Fruit fly (Drosophila melanogaster) whole organism, embryonic: Measurements from ENCODE around the gene CG42591.

Experiments
- ATbp ChIP-seq: fragments of 200-800 bp; sonication (Bioruptor generic); optimal IDR thresholded peaks from 2 replicates; lab custom pipeline; 2017; ENCODE audit warnings: missing biosample characterization, mild to moderate bottlenecking, missing genetic modification characterization, missing genetic modification reagents
- Abd-B ChIP-seq: fragments of 200-800 bp; sonication (Bioruptor generic); optimal IDR thresholded peaks from 2 replicates; lab custom pipeline; 2018; ENCODE audit warnings: missing biosample characterization, mild to moderate bottlenecking, missing genetic modification characterization, moderate library complexity
- B-H2 ChIP-seq: fragments of 200-800 bp; sonication (Bioruptor generic); optimal IDR thresholded peaks from 2 replicates; lab custom pipeline; 2018; ENCODE audit warnings: missing biosample characterization, mild to moderate bottlenecking, missing genetic modification characterization
- BEAF-32 ChIP-seq: fragments of 200-800 bp; sonication (Bioruptor generic); optimal IDR thresholded peaks from 3 replicates; lab custom pipeline; 2017; ENCODE audit warnings: missing biosample characterization, missing genetic modification characterization, mild to moderate bottlenecking, moderate library complexity, missing genetic modification reagents
- Blimp-1 ChIP-seq: fragments of 200-800 bp; sonication (Bioruptor generic); optimal IDR thresholded peaks from 3 replicates; lab custom pipeline; 2018; ENCODE audit warnings: missing biosample characterization, missing genetic modification characterization, mild to moderate bottlenecking, moderate library complexity, missing genetic modification reagents
- CG10366 ChIP-seq: fragments of 200-800 bp; sonication (Bioruptor generic); IDR thresholded peaks from 2 replicates; pipeline ENCODE4 v1.3.6; 2022; ENCODE audit warnings: missing biosample characterization, missing genetic modification characterization
- CG1233 ChIP-seq: fragments of 200-800 bp; sonication (Bioruptor generic); optimal IDR thresholded peaks from 4 replicates; lab custom pipeline; 2018; ENCODE audit warnings: missing biosample characterization, mild to moderate bottlenecking, missing genetic modification characterization
- CG13894 ChIP-seq: fragments of 200-800 bp; sonication (Bioruptor generic); optimal IDR thresholded peaks from 3 replicates; lab custom pipeline; 2018; ENCODE audit warnings: missing biosample characterization, mild to moderate bottlenecking, missing genetic modification characterization, moderate library complexity
- CG17361 ChIP-seq: fragments of 200-800 bp; sonication (Bioruptor generic); IDR thresholded peaks from 3 replicates; pipeline ENCODE4 v1.3.6; 2022; ENCODE audit warnings: missing biosample characterization, missing genetic modification characterization
- CG17568 ChIP-seq: fragments of 200-800 bp; sonication (Bioruptor generic); optimal IDR thresholded peaks from 2 replicates; lab custom pipeline; 2018; ENCODE audit warnings: missing biosample characterization, mild to moderate bottlenecking, missing genetic modification characterization, moderate library complexity
- CG18599 ChIP-seq: fragments of 200-800 bp; sonication (Bioruptor generic); optimal IDR thresholded peaks from 3 replicates; lab custom pipeline; 2017; ENCODE audit warnings: missing biosample characterization, missing genetic modification characterization, mild to moderate bottlenecking, moderate library complexity, missing genetic modification reagents
- CG2889 ChIP-seq: fragments of 200-800 bp; sonication (Bioruptor generic); IDR thresholded peaks from 3 replicates; pipeline ENCODE4 v1.3.6; 2022; ENCODE audit warnings: missing biosample characterization, missing genetic modification characterization
- CG30403 ChIP-seq: fragments of 200-800 bp; sonication (Bioruptor generic); optimal IDR thresholded peaks from 3 replicates; lab custom pipeline; 2016; ENCODE audit warnings: missing biosample characterization, missing genetic modification characterization
- CG3163 ChIP-seq: fragments of 200-800 bp; sonication (Bioruptor generic); optimal IDR thresholded peaks from 3 replicates; lab custom pipeline; 2016; ENCODE audit warnings: missing biosample characterization, missing genetic modification characterization
- CG3407 ChIP-seq: fragments of 200-800 bp; sonication (Bioruptor generic); optimal IDR thresholded peaks from 2 replicates; lab custom pipeline; 2018; ENCODE audit warnings: missing biosample characterization, mild to moderate bottlenecking, missing genetic modification characterization
- CG3995 ChIP-seq: fragments of 200-800 bp; sonication (Bioruptor generic); optimal IDR thresholded peaks from 3 replicates; lab custom pipeline; 2016; ENCODE audit warnings: missing biosample characterization, missing genetic modification characterization
- CG6175 ChIP-seq: fragments of 200-800 bp; sonication (Bioruptor generic); IDR thresholded peaks from 3 replicates; pipeline ENCODE4 v1.3.6; 2022; ENCODE audit warnings: missing biosample characterization, missing genetic modification characterization
- CG6254 ChIP-seq: fragments of 200-800 bp; sonication (Bioruptor generic); optimal IDR thresholded peaks from 3 replicates; lab custom pipeline; 2017; ENCODE audit warnings: mild to moderate bottlenecking, missing biosample characterization, missing genetic modification reagents, missing genetic modification characterization
- CG6683 ChIP-seq: fragments of 200-800 bp; sonication (Bioruptor generic); optimal IDR thresholded peaks from 2 replicates; lab custom pipeline; 2017; ENCODE audit warnings: missing biosample characterization, mild to moderate bottlenecking, missing genetic modification characterization, missing genetic modification reagents
- CG7786 ChIP-seq: fragments of 200-800 bp; sonication (Bioruptor generic); optimal IDR thresholded peaks from 2 replicates; lab custom pipeline; 2016; ENCODE audit warnings: missing biosample characterization, missing genetic modification characterization
- CG8281 ChIP-seq: fragments of 200-800 bp; sonication (Bioruptor generic); optimal IDR thresholded peaks from 2 replicates; lab custom pipeline; 2018; ENCODE audit warnings: missing biosample characterization, mild to moderate bottlenecking, missing genetic modification characterization, moderate library complexity
- CG9437 ChIP-seq: fragments of 200-800 bp; sonication (Bioruptor generic); optimal IDR thresholded peaks from 2 replicates; lab custom pipeline; 2018; ENCODE audit warnings: missing biosample characterization, mild to moderate bottlenecking, missing genetic modification characterization
- Dip2 ChIP-seq: fragments of 200-800 bp; sonication (Bioruptor generic); IDR thresholded peaks from 2 replicates; pipeline ENCODE4 v1.3.6; 2022; ENCODE audit warnings: missing biosample characterization, missing genetic modification characterization
- Ets65A ChIP-seq: fragments of 200-800 bp; sonication (Bioruptor generic); peaks from one replicate; lab custom pipeline; 2016; ENCODE audit warnings: missing biosample characterization, missing genetic modification characterization
- HLH3B ChIP-seq: fragments of 200-800 bp; sonication (Bioruptor generic); IDR thresholded peaks from 2 replicates; pipeline ENCODE4 v1.3.6; 2022; ENCODE audit warnings: missing biosample characterization, missing genetic modification characterization
- Hey ChIP-seq: fragments of 200-800 bp; sonication (Bioruptor generic); optimal IDR thresholded peaks from 3 replicates; lab custom pipeline; 2018; ENCODE audit warnings: missing biosample characterization, mild to moderate bottlenecking, missing genetic modification characterization
- HmgD ChIP-seq: fragments of 200-800 bp; sonication (Bioruptor generic); optimal IDR thresholded peaks from 3 replicates; lab custom pipeline; 2016; ENCODE audit warnings: missing biosample characterization, missing genetic modification characterization
- PHDP ChIP-seq: fragments of 200-800 bp; sonication (Bioruptor generic); optimal IDR thresholded peaks from 3 replicates; lab custom pipeline; 2018; ENCODE audit warnings: missing biosample characterization, mild to moderate bottlenecking, missing genetic modification characterization, moderate library complexity
- Pdp1 ChIP-seq, 2 experiments: fragments of 200-800 bp; sonication (Bioruptor generic); optimal IDR thresholded peaks; 3 replicates each; lab custom pipeline; 2016; ENCODE audit warnings: missing biosample characterization in 2 of 2, missing genetic modification characterization in 2 of 2, mild to moderate bottlenecking in 1 of 2, moderate library complexity in 1 of 2
- Sox100B ChIP-seq: fragments of 200-800 bp; sonication (Bioruptor generic); optimal IDR thresholded peaks from 3 replicates; lab custom pipeline; 2018; ENCODE audit warnings: missing biosample characterization, mild to moderate bottlenecking, missing genetic modification characterization
- ap ChIP-seq: fragments of 200-800 bp; sonication (Bioruptor generic); IDR thresholded peaks from 2 replicates; pipeline ENCODE4 v1.3.6; 2022; ENCODE audit warnings: missing biosample characterization, missing genetic modification characterization
- ato ChIP-seq: fragments of 200-800 bp; sonication (Bioruptor generic); IDR thresholded peaks from 2 replicates; pipeline ENCODE4 v1.3.6; 2022; ENCODE audit warnings: missing biosample characterization, missing genetic modification characterization; ENCODE audit not compliant: partially characterized antibody
- bbx ChIP-seq: fragments of 200-800 bp; sonication (Bioruptor generic); IDR thresholded peaks from 2 replicates; pipeline ENCODE4 v1.3.6; 2022; ENCODE audit warnings: missing biosample characterization, missing genetic modification characterization; ENCODE audit not compliant: partially characterized antibody
- bcd ChIP-seq: fragments of 200-800 bp; sonication (Bioruptor generic); optimal IDR thresholded peaks from 2 replicates; lab custom pipeline; 2017; ENCODE audit warnings: missing biosample characterization, mild to moderate bottlenecking, missing genetic modification characterization
- crp ChIP-seq, 2 experiments: fragments of 200-800 bp; sonication (Bioruptor generic); optimal IDR thresholded peaks; 2 replicates in 1 of 2; 3 replicates in 1 of 2; lab custom pipeline; 2017; ENCODE audit warnings: missing biosample characterization in 2 of 2, missing genetic modification characterization in 2 of 2, mild to moderate bottlenecking in 1 of 2, moderate library complexity in 1 of 2
- insv ChIP-seq, 2 experiments: fragments of 200-800 bp; sonication (Bioruptor generic); optimal IDR thresholded peaks; 3 replicates each; lab custom pipeline; 2016 to 2018; ENCODE audit warnings: missing biosample characterization in 2 of 2, missing genetic modification characterization in 2 of 2
- jing ChIP-seq: fragments of 200-800 bp; sonication (Bioruptor generic); optimal IDR thresholded peaks from 2 replicates; lab custom pipeline; 2018; ENCODE audit warnings: missing biosample characterization, mild to moderate bottlenecking, missing genetic modification characterization
- mld ChIP-seq: fragments of 200-800 bp; sonication (Bioruptor generic); IDR thresholded peaks from 3 replicates; pipeline ENCODE4 v1.3.6; 2022; ENCODE audit warnings: missing biosample characterization, missing genetic modification characterization; ENCODE audit not compliant: partially characterized antibody
- odd ChIP-seq: fragments of 200-800 bp; sonication (Bioruptor generic); optimal IDR thresholded peaks from 2 replicates; lab custom pipeline; 2017; ENCODE audit warnings: missing biosample characterization, mild to moderate bottlenecking, missing genetic modification characterization
- onecut ChIP-seq: fragments of 200-800 bp; sonication (Bioruptor generic); IDR thresholded peaks from 2 replicates; pipeline ENCODE4 v1.3.6; 2022; ENCODE audit warnings: missing biosample characterization, missing genetic modification characterization
- phol ChIP-seq: fragments of 200-800 bp; sonication (Bioruptor generic); optimal IDR thresholded peaks from 3 replicates; lab custom pipeline; 2018; ENCODE audit warnings: missing biosample characterization, mild to moderate bottlenecking, missing genetic modification characterization, moderate library complexity
- salm ChIP-seq: fragments of 200-800 bp; sonication (Bioruptor generic); optimal IDR thresholded peaks from 2 replicates; lab custom pipeline; 2018; ENCODE audit warnings: missing biosample characterization, mild to moderate bottlenecking, missing genetic modification characterization
- sisA ChIP-seq: fragments of 200-800 bp; sonication (Bioruptor generic); IDR thresholded peaks from 2 replicates; pipeline ENCODE4 v1.3.6; 2022; ENCODE audit warnings: missing biosample characterization, missing genetic modification characterization
- sr ChIP-seq: fragments of 200-800 bp; sonication (Bioruptor generic); IDR thresholded peaks from 3 replicates; pipeline ENCODE4 v1.3.6; 2022; ENCODE audit warnings: missing biosample characterization, missing genetic modification characterization
- z ChIP-seq: fragments of 200-800 bp; sonication (Bioruptor generic); IDR thresholded peaks from 3 replicates; pipeline ENCODE4 v1.3.6; 2022; ENCODE audit warnings: missing biosample characterization, missing genetic modification characterization
- zfh1 ChIP-seq: fragments of 200-800 bp; sonication (Bioruptor generic); IDR thresholded peaks from 3 replicates; pipeline ENCODE4 v1.3.6; 2022; ENCODE audit warnings: missing biosample characterization, missing genetic modification characterization

The CG42591 gene

DNA sequence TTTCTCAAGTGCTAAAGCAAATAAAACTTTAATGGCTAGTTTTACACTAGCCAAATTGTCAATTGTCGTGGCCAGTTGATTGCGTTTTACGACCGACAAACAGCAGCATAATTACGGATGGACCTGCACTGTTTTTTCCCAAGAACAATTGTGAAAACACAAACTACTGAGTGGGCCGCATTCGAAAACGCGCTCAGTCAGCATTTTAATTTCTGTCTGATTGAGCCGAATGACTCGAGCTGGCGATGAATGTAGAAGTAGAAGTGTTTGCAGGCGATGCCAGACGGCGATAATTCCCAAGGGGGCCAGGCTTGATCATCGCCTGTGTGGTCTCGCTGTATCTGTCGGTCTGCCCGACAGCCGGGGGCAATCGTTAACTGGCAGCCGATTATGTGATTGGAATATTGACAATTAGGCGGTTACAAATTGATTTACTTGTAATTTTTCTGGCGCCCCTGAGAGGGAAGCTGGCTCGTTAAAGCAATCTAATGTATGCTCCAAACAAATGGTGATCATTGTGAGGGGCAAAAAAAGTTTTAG lies 10.1 kb downstream of the CG42591 start (continued):
- TF ChIP-seq insv (GFP tag; optimal IDR thresholded peaks at IDR 0.05; lab: Kevin White, UChicago): no peak
- no peak for TF ChIP-seq CG6254
- TF ChIP-seq jing: no peak
- TF ChIP-seq CG7786 (GFP tag; lab: Kevin White, UChicago): peak; percentile 14
- no peak for TF ChIP-seq B-H2 (GFP tag; lab: Kevin White, UChicago)
- no peak for TF ChIP-seq crp (GFP tag; optimal IDR thresholded peaks at IDR 0.05; lab: Kevin White, UChicago)
- TF ChIP-seq salm: no peak
- peak in 1 of 2 experiments; percentile 50 for TF ChIP-seq Pdp1 (GFP tag; optimal IDR thresholded peaks at IDR 0.05; lab: Kevin White, UChicago)
- TF ChIP-seq Blimp-1 (GFP tag; lab: Kevin White, UChicago): no peak
- TF ChIP-seq ap (GFP tag; lab: Robert Waterston, UW): 0 out of 2 replicates have a peak, but pooled peaks have one; percentile 4
- 0 out of 3 replicates have a peak, but pooled peaks have one; percentile 30 for TF ChIP-seq z (GFP tag; lab: Robert Waterston, UW)
- TF ChIP-seq odd (GFP tag; lab: Kevin White, UChicago): no peak
- TF ChIP-seq Ets65A (GFP tag; lab: Kevin White, UChicago): peak; percentile 15
- TF ChIP-seq sr (GFP tag; lab: Robert Waterston, UW): no peak
- peak; percentile 72 for TF ChIP-seq CG8281 (tag; lab: Kevin White, UChicago)

- TF ChIP-seq mld (GFP tag; lab: Robert Waterston, UW) (no peak), CG1233 (peak; percentile 39), CG30403 (GFP tag; lab: Kevin White, UChicago) (peak; percentile 5), CG10366 (no peak), CG6683 (GFP tag; lab: Kevin White, UChicago) (no peak), HLH3B (GFP tag; lab: Robert Waterston, UW) (peak; percentile 32; the same call in 1 of the 2 replicates), ap (GFP tag; lab: Robert Waterston, UW) (no peak), bbx (GFP tag; lab: Robert Waterston, UW) (no peak; the same call in 1 of the 2 replicates), Hey (tag; lab: Kevin White, UChicago) (peak; percentile 2), CG3407 (GFP tag; lab: Kevin White, UChicago) (peak; percentile 25), sisA (GFP tag; lab: Robert Waterston, UW) (no peak), phol (tag; lab: Kevin White, UChicago) (no peak), bcd (GFP tag; lab: Kevin White, UChicago) (no peak), CG6175 (GFP tag; lab: Robert Waterston, UW) (no peak), zfh1 (GFP tag; lab: Robert Waterston, UW) (0 out of 3 replicates have a peak, but pooled peaks have one; percentile 20), Sox100B (GFP tag; lab: Kevin White, UChicago) (peak; percentile 29), CG3995 (GFP tag; lab: Kevin White, UChicago) (no peak), insv (GFP tag; optimal IDR thresholded peaks at IDR 0.05; lab: Kevin White, UChicago) (no peak), ato (GFP tag; lab: Robert Waterston, UW) (no peak), Blimp-1 (GFP tag; lab: Kevin White, UChicago) (peak; percentile 49), CG3163 (GFP tag; lab: Kevin White, UChicago) (no peak), BEAF-32 (GFP tag; lab: Kevin White, UChicago) (no peak), CG9437 (GFP tag; lab: Kevin White, UChicago) (peak; percentile 98), onecut (GFP tag; lab: Robert Waterston, UW) (peak; percentile 23; the same call in 1 of the 2 replicates), CG17361 (GFP tag; lab: Robert Waterston, UW) (no peak), Abd-B (no peak), HmgD (GFP tag; lab: Kevin White, UChicago) (no peak), Dip2 (GFP tag; lab: Robert Waterston, UW) (no peak), CG17568 (peak; percentile 60), PHDP (no peak), CG18599 (GFP tag; lab: Kevin White, UChicago) (peak; percentile 44), ATbp (GFP tag; lab: Kevin White, UChicago) (peak; percentile 60), CG2889 (GFP tag; lab: Robert Waterston, UW) (no peak), CG13894 (tag; lab: Kevin White, UChicago) (no peak)
Observed at dm6 chr3L:8058190-8058997, 11.4 kb downstream of the CG42591 start, which contains the start of gene bip1. Gene bip1, minus strand, starts transcription at chr3L:8058713.
